Fruit fly (Drosophila melanogaster) whole organism, pupa: Measurements from ENCODE around the gene Nse1.

Experiments used
- CG10348 ChIP-seq: fragments of 200-800 bp; sonication (Bioruptor generic); IDR thresholded peaks from 2 replicates; pipeline ENCODE4 v1.3.6; 2022; ENCODE audit warnings: missing biosample characterization, missing genetic modification characterization
- CG12605 ChIP-seq: fragments of 200-800 bp; sonication (Bioruptor generic); IDR thresholded peaks from 2 replicates; pipeline ENCODE4 v1.3.6; 2022; ENCODE audit warnings: missing biosample characterization, missing genetic modification characterization
- CG13204 ChIP-seq: fragments of 200-800 bp; sonication (Bioruptor generic); optimal IDR thresholded peaks from 2 replicates; lab custom pipeline; 2018; ENCODE audit warnings: missing biosample characterization, mild to moderate bottlenecking, missing genetic modification characterization, moderate library complexity
- CG14655 ChIP-seq: fragments of 200-800 bp; sonication (Bioruptor generic); optimal IDR thresholded peaks from 3 replicates; lab custom pipeline; 2017; ENCODE audit warnings: mild to moderate bottlenecking, missing biosample characterization, missing genetic modification reagents, missing genetic modification characterization
- CG15710 ChIP-seq: fragments of 200-800 bp; sonication (Bioruptor generic); optimal IDR thresholded peaks from 2 replicates; lab custom pipeline; 2018; ENCODE audit warnings: missing biosample characterization, mild to moderate bottlenecking, missing genetic modification characterization, moderate library complexity
- CG17806 ChIP-seq: fragments of 200-800 bp; sonication (Bioruptor generic); optimal IDR thresholded peaks from 2 replicates; lab custom pipeline; 2018; ENCODE audit warnings: missing biosample characterization, mild to moderate bottlenecking, missing genetic modification characterization, moderate library complexity
- CG32121 ChIP-seq: fragments of 200-800 bp; sonication (Bioruptor generic); IDR thresholded peaks from 2 replicates; pipeline ENCODE4 v1.3.6; 2022; ENCODE audit warnings: missing biosample characterization, missing genetic modification characterization
- CG34367 ChIP-seq: fragments of 200-800 bp; sonication (Bioruptor generic); optimal IDR thresholded peaks from 2 replicates; lab custom pipeline; 2018; ENCODE audit warnings: missing biosample characterization, mild to moderate bottlenecking, missing genetic modification characterization
- CG4496 ChIP-seq: fragments of 200-800 bp; sonication (Bioruptor generic); IDR thresholded peaks from 3 replicates; pipeline ENCODE4 v1.3.6; 2022; ENCODE audit warnings: missing biosample characterization, missing genetic modification characterization
- CG8159 ChIP-seq: fragments of 200-800 bp; sonication (Bioruptor generic); optimal IDR thresholded peaks from 3 replicates; lab custom pipeline; 2018; ENCODE audit warnings: missing biosample characterization, mild to moderate bottlenecking, missing genetic modification characterization, moderate library complexity
- CG8301 ChIP-seq: fragments of 200-800 bp; sonication (Bioruptor generic); optimal IDR thresholded peaks from 2 replicates; lab custom pipeline; 2018; ENCODE audit warnings: missing biosample characterization, mild to moderate bottlenecking, missing genetic modification characterization
- CG9948 ChIP-seq: fragments of 200-800 bp; sonication (Bioruptor generic); optimal IDR thresholded peaks from 2 replicates; lab custom pipeline; 2018; ENCODE audit warnings: missing biosample characterization, mild to moderate bottlenecking, missing genetic modification characterization, moderate library complexity
- D1 ChIP-seq: fragments of 200-800 bp; sonication (Bioruptor generic); optimal IDR thresholded peaks from 2 replicates; lab custom pipeline; 2018; ENCODE audit warnings: missing biosample characterization, mild to moderate bottlenecking, missing genetic modification characterization, moderate library complexity
- EcR ChIP-seq: fragments of 200-800 bp; sonication (Bioruptor generic); optimal IDR thresholded peaks from 3 replicates; lab custom pipeline; 2019; ENCODE audit warnings: missing biosample characterization, missing genetic modification characterization, mild to moderate bottlenecking, moderate library complexity, missing genetic modification reagents
- Ets98B ChIP-seq: fragments of 200-800 bp; sonication (Bioruptor generic); IDR thresholded peaks from 2 replicates; pipeline ENCODE4 v1.3.6; 2022; ENCODE audit warnings: missing biosample characterization, missing genetic modification characterization
- Pif1A ChIP-seq: fragments of 200-800 bp; sonication (Bioruptor generic); optimal IDR thresholded peaks from 3 replicates; lab custom pipeline; 2016; ENCODE audit warnings: missing biosample characterization, missing genetic modification characterization
- Pif1B ChIP-seq: fragments of 200-800 bp; sonication (Bioruptor generic); optimal IDR thresholded peaks from 3 replicates; lab custom pipeline; 2016; ENCODE audit warnings: missing biosample characterization, missing genetic modification characterization
- Snoo ChIP-seq: fragments of 200-800 bp; sonication (Bioruptor generic); optimal IDR thresholded peaks from 3 replicates; lab custom pipeline; 2017; ENCODE audit warnings: missing biosample characterization, mild to moderate bottlenecking, missing genetic modification characterization, inconsistent platforms
- fd96Ca ChIP-seq: fragments of 200-800 bp; sonication (Bioruptor generic); IDR thresholded peaks from 3 replicates; pipeline ENCODE4 v1.3.6; 2022; ENCODE audit warnings: missing biosample characterization, missing genetic modification characterization
- gl ChIP-seq: fragments of 200-800 bp; sonication (Bioruptor generic); optimal IDR thresholded peaks from 2 replicates; lab custom pipeline; 2018; ENCODE audit warnings: missing biosample characterization, mild to moderate bottlenecking, missing genetic modification characterization
- rn ChIP-seq: fragments of 200-800 bp; sonication (Bioruptor generic); IDR thresholded peaks from 2 replicates; pipeline ENCODE4 v1.3.6; 2022; ENCODE audit warnings: missing biosample characterization, missing genetic modification characterization

Gene Nse1

dm6 chr2L:6701409-6702199 is 24.2 kb upstream of the Nse1 start:
- TF ChIP-seq fd96Ca (GFP tag; lab: Robert Waterston, UW) = no peak
- TF ChIP-seq Pif1A (GFP tag; lab: Kevin White, UChicago) = peak; percentile 32
- TF ChIP-seq Snoo = no peak
- no peak for TF ChIP-seq D1
- TF ChIP-seq CG8301 (tag; lab: Kevin White, UChicago) = no peak
- TF ChIP-seq CG17806 (tag; lab: Kevin White, UChicago) = peak; percentile 34
- TF ChIP-seq Ets98B = no peak
- no peak for TF ChIP-seq rn
- peak; percentile 46 for TF ChIP-seq CG15710 (tag; lab: Kevin White, UChicago)
- no peak for TF ChIP-seq CG12605 (GFP tag; lab: Robert Waterston, UW)
- peak; percentile 41 for TF ChIP-seq CG9948 (tag; lab: Kevin White, UChicago)
- no peak for TF ChIP-seq gl (tag; lab: Kevin White, UChicago)
- TF ChIP-seq CG14655 (GFP tag; lab: Kevin White, UChicago) = no peak
- peak; percentile 62 for TF ChIP-seq CG8159
- peak; percentile 55 for TF ChIP-seq EcR (GFP tag; lab: Kevin White, UChicago)
- peak; percentile 0 for TF ChIP-seq CG34367 (tag; lab: Kevin White, UChicago)
- no peak for TF ChIP-seq CG4496 (GFP tag; lab: Robert Waterston, UW)
- TF ChIP-seq CG10348 (GFP tag; lab: Robert Waterston, UW) = no peak
- TF ChIP-seq Pif1B (GFP tag; lab: Kevin White, UChicago) = peak; percentile 39
- TF ChIP-seq CG32121 (GFP tag; lab: Robert Waterston, UW) = no peak
- peak; percentile 16 for TF ChIP-seq CG13204 (GFP tag; lab: Kevin White, UChicago)

dm6 chr2L:6700742-6701141 is 23.3 kb upstream of the Nse1 start:
- TF ChIP-seq fd96Ca (GFP tag; lab: Robert Waterston, UW) (no peak), Pif1B (GFP tag; lab: Kevin White, UChicago) (no peak), CG32121 (GFP tag; lab: Robert Waterston, UW) (no peak), CG8159 (no peak), CG8301 (tag; lab: Kevin White, UChicago) (no peak), EcR (GFP tag; lab: Kevin White, UChicago) (no peak), CG17806 (tag; lab: Kevin White, UChicago) (no peak), Pif1A (GFP tag; lab: Kevin White, UChicago) (no peak), CG15710 (tag; lab: Kevin White, UChicago) (no peak), CG13204 (GFP tag; lab: Kevin White, UChicago) (no peak), rn (no peak), CG10348 (GFP tag; lab: Robert Waterston, UW) (no peak), CG12605 (GFP tag; lab: Robert Waterston, UW) (no peak), Ets98B (no peak), CG34367 (tag; lab: Kevin White, UChicago) (no peak), CG14655 (GFP tag; lab: Kevin White, UChicago) (no peak), D1 (no peak)

dm6 chr2L:6698387-6698786 is 21.0 kb upstream of the Nse1 start:
- peak; percentile 66 for TF ChIP-seq CG8301 (tag; lab: Kevin White, UChicago)
- TF ChIP-seq CG34367 (tag; lab: Kevin White, UChicago) = peak; percentile 55
- TF ChIP-seq CG4496 (GFP tag; lab: Robert Waterston, UW) = peak; percentile 89
- TF ChIP-seq CG8159 = peak; percentile 62
- TF ChIP-seq gl (tag; lab: Kevin White, UChicago) = no peak
- peak; percentile 65 for TF ChIP-seq rn
- TF ChIP-seq CG12605 (GFP tag; lab: Robert Waterston, UW) = peak; percentile 78
- TF ChIP-seq CG9948 (tag; lab: Kevin White, UChicago) = peak; percentile 55
- TF ChIP-seq CG10348 (GFP tag; lab: Robert Waterston, UW) = no peak
- TF ChIP-seq EcR (GFP tag; lab: Kevin White, UChicago) = no peak
- TF ChIP-seq CG14655 (GFP tag; lab: Kevin White, UChicago) = peak; percentile 62
- TF ChIP-seq CG32121 (GFP tag; lab: Robert Waterston, UW) = peak; percentile 89
- peak; percentile 65 for TF ChIP-seq Pif1A (GFP tag; lab: Kevin White, UChicago)
- TF ChIP-seq CG17806 (tag; lab: Kevin White, UChicago) = peak; percentile 60
- no peak for TF ChIP-seq CG13204 (GFP tag; lab: Kevin White, UChicago)
- peak; percentile 57 for TF ChIP-seq CG15710 (tag; lab: Kevin White, UChicago)
- TF ChIP-seq fd96Ca (GFP tag; lab: Robert Waterston, UW) = peak; percentile 83; the same call in 2 of the 3 replicates
- no peak for TF ChIP-seq D1
- peak; percentile 83 for TF ChIP-seq Ets98B
- TF ChIP-seq Snoo = peak; percentile 55
- peak; percentile 64 for TF ChIP-seq Pif1B (GFP tag; lab: Kevin White, UChicago)

dm6 chr2L:6696229-6696628 is 18.8 kb upstream of the Nse1 start:
- TF ChIP-seq CG8159 = no peak
- TF ChIP-seq fd96Ca (GFP tag; lab: Robert Waterston, UW) = no peak
- no peak for TF ChIP-seq CG32121 (GFP tag; lab: Robert Waterston, UW)

- peak; percentile 69 for TF ChIP-seq CG9948 (tag; lab: Kevin White, UChicago)
- TF ChIP-seq Snoo = peak; percentile 44
- TF ChIP-seq Pif1B (GFP tag; lab: Kevin White, UChicago) = peak; percentile 39
- TF ChIP-seq CG34367 (tag; lab: Kevin White, UChicago) = peak; percentile 66
- peak; percentile 83 for TF ChIP-seq CG8159
- peak; percentile 55 for TF ChIP-seq CG13204 (GFP tag; lab: Kevin White, UChicago)
- TF ChIP-seq CG15710 (tag; lab: Kevin White, UChicago) = peak; percentile 77
- no peak for TF ChIP-seq EcR (GFP tag; lab: Kevin White, UChicago)
- TF ChIP-seq CG4496 (GFP tag; lab: Robert Waterston, UW) = 0 out of 3 replicates have a peak, but pooled peaks have one; percentile 59
- no peak for TF ChIP-seq rn
- peak; percentile 30; the same call in 1 of the 3 replicates for TF ChIP-seq fd96Ca (GFP tag; lab: Robert Waterston, UW)
- no peak for TF ChIP-seq Ets98B
- 0 out of 2 replicates have a peak, but pooled peaks have one; percentile 23 for TF ChIP-seq CG12605 (GFP tag; lab: Robert Waterston, UW)
- TF ChIP-seq CG8301 (tag; lab: Kevin White, UChicago) = peak; percentile 81
- peak; percentile 86 for TF ChIP-seq CG14655 (GFP tag; lab: Kevin White, UChicago)
- peak; percentile 52 for TF ChIP-seq CG17806 (tag; lab: Kevin White, UChicago)
- TF ChIP-seq CG10348 (GFP tag; lab: Robert Waterston, UW) = no peak
- TF ChIP-seq D1 = peak; percentile 43
- peak; percentile 65 for TF ChIP-seq Pif1A (GFP tag; lab: Kevin White, UChicago)
Measured at dm6 chr2L:6693794-6694254, 16.4 kb upstream of the Nse1 start.
